Fruit fly (Drosophila melanogaster) whole organism, embryonic: ENCODE data around the gene Vps39.

ENCODE experiments used
- Abd-B ChIP-seq: fragments of 200-800 bp; sonication (Bioruptor generic); optimal IDR thresholded peaks from 2 replicates; lab custom pipeline; 2018; ENCODE audit warnings: missing biosample characterization, mild to moderate bottlenecking, missing genetic modification characterization, moderate library complexity
- Aef1 ChIP-seq: fragments of 200-800 bp; sonication (Bioruptor generic); IDR thresholded peaks from 3 replicates; pipeline ENCODE4 v1.3.6; 2022; ENCODE audit warnings: missing biosample characterization, missing genetic modification characterization
- B-H1 ChIP-seq: fragments of 200-800 bp; sonication (Bioruptor generic); IDR thresholded peaks from 3 replicates; pipeline ENCODE4 v1.3.6; 2022; ENCODE audit warnings: missing biosample characterization, missing genetic modification characterization
- Bdp1 ChIP-seq: fragments of 200-800 bp; sonication (Bioruptor generic); optimal IDR thresholded peaks from 3 replicates; lab custom pipeline; 2016; ENCODE audit warnings: missing biosample characterization, missing genetic modification characterization
- CG1529 ChIP-seq: fragments of 200-800 bp; sonication (Bioruptor generic); optimal IDR thresholded peaks from 3 replicates; lab custom pipeline; 2018; ENCODE audit warnings: missing biosample characterization, missing genetic modification characterization
- CG17328 ChIP-seq: fragments of 200-800 bp; sonication (Bioruptor generic); IDR thresholded peaks from 2 replicates; pipeline ENCODE4 v1.3.6; 2022; ENCODE audit warnings: missing biosample characterization, missing genetic modification characterization
- CG17612 ChIP-seq: fragments of 200-800 bp; sonication (Bioruptor generic); IDR thresholded peaks from 2 replicates; pipeline ENCODE4 v1.3.6; 2022; ENCODE audit warnings: missing biosample characterization, missing genetic modification characterization
- CG1832 ChIP-seq: fragments of 200-800 bp; sonication (Bioruptor generic); optimal IDR thresholded peaks from 2 replicates; lab custom pipeline; 2017; ENCODE audit warnings: missing biosample characterization, mild to moderate bottlenecking, missing genetic modification characterization, inconsistent platforms
- CG2202 ChIP-seq: fragments of 200-800 bp; sonication (Bioruptor generic); optimal IDR thresholded peaks from 2 replicates; lab custom pipeline; 2018; ENCODE audit warnings: missing biosample characterization, mild to moderate bottlenecking, missing genetic modification characterization
- CG2678 ChIP-seq: fragments of 200-800 bp; sonication (Bioruptor generic); optimal IDR thresholded peaks from 3 replicates; lab custom pipeline; 2019; ENCODE audit warnings: missing biosample characterization, mild to moderate bottlenecking, missing genetic modification characterization, moderate library complexity
- CG2712 ChIP-seq: fragments of 200-800 bp; optimal IDR thresholded peaks from 3 replicates; lab custom pipeline; 2019; ENCODE audit warnings: missing biosample characterization, mild to moderate bottlenecking, missing genetic modification characterization, moderate library complexity
- CG31224 ChIP-seq: fragments of 200-800 bp; sonication (Bioruptor generic); IDR thresholded peaks from 2 replicates; pipeline ENCODE4 v1.3.6; 2022; ENCODE audit warnings: missing biosample characterization, missing genetic modification characterization
- CG31365 ChIP-seq: fragments of 200-800 bp; sonication (Bioruptor generic); optimal IDR thresholded peaks from 2 replicates; lab custom pipeline; 2018; ENCODE audit warnings: missing biosample characterization, mild to moderate bottlenecking, missing genetic modification characterization
- CG3281 ChIP-seq: fragments of 200-800 bp; sonication (Bioruptor generic); optimal IDR thresholded peaks from 3 replicates; lab custom pipeline; 2017; ENCODE audit warnings: missing biosample characterization, mild to moderate bottlenecking, missing genetic modification characterization
- CG33213 ChIP-seq: fragments of 200-800 bp; sonication (Bioruptor generic); optimal IDR thresholded peaks from 3 replicates; lab custom pipeline; 2016; ENCODE audit warnings: missing biosample characterization, missing genetic modification characterization
- CG3407 ChIP-seq: fragments of 200-800 bp; sonication (Bioruptor generic); optimal IDR thresholded peaks from 2 replicates; lab custom pipeline; 2018; ENCODE audit warnings: missing biosample characterization, mild to moderate bottlenecking, missing genetic modification characterization
- CG6791 ChIP-seq: fragments of 200-800 bp; sonication (Bioruptor generic); IDR thresholded peaks from 3 replicates; pipeline ENCODE4 v1.3.6; 2022; ENCODE audit warnings: missing biosample characterization, missing genetic modification characterization; ENCODE audit not compliant: partially characterized antibody
- CG7357 ChIP-seq: fragments of 200-800 bp; sonication (Bioruptor generic); IDR thresholded peaks from 3 replicates; pipeline ENCODE4 v1.3.6; 2022; ENCODE audit warnings: missing biosample characterization, missing genetic modification characterization
- CG8388 ChIP-seq: fragments of 200-800 bp; sonication (Bioruptor generic); optimal IDR thresholded peaks from 2 replicates; lab custom pipeline; 2019; ENCODE audit warnings: missing biosample characterization, mild to moderate bottlenecking, missing genetic modification characterization, moderate library complexity
- CG8765 ChIP-seq: fragments of 200-800 bp; sonication (Bioruptor generic); IDR thresholded peaks from 2 replicates; pipeline ENCODE4 v1.3.6; 2022; ENCODE audit warnings: missing biosample characterization, missing genetic modification characterization
- CG9932 ChIP-seq: fragments of 200-800 bp; sonication (Bioruptor generic); IDR thresholded peaks from 2 replicates; pipeline ENCODE4 v1.3.6; 2022; ENCODE audit warnings: missing biosample characterization, missing genetic modification characterization
- Eip74EF ChIP-seq, 2 experiments: fragments of 200-800 bp in 1 of 2; fragments of >200 bp in 1 of 2; sonication (Bioruptor generic) in 1 of 2; optimal IDR thresholded peaks; 2 replicates each; lab custom pipeline; 2017 to 2019; ENCODE audit warnings: missing biosample characterization in 2 of 2, missing genetic modification characterization in 2 of 2, mild to moderate bottlenecking in 1 of 2, moderate library complexity in 1 of 2
- HHEX ChIP-seq: fragments of 200-800 bp; sonication (Bioruptor generic); optimal IDR thresholded peaks from 3 replicates; lab custom pipeline; 2017; ENCODE audit warnings: missing biosample characterization, mild to moderate bottlenecking, missing genetic modification characterization, missing genetic modification reagents
- HLH54F ChIP-seq: fragments of 200-800 bp; sonication (Bioruptor generic); optimal IDR thresholded peaks from 3 replicates; lab custom pipeline; 2016; ENCODE audit warnings: missing biosample characterization, missing genetic modification characterization
- Lim3 ChIP-seq: fragments of 200-800 bp; sonication (Bioruptor generic); IDR thresholded peaks from 2 replicates; pipeline ENCODE4 v1.3.6; 2022; ENCODE audit warnings: missing biosample characterization, missing genetic modification characterization
- Neu2 ChIP-seq: fragments of 200-800 bp; sonication (Bioruptor generic); optimal IDR thresholded peaks from 3 replicates; lab custom pipeline; 2016; ENCODE audit warnings: missing biosample characterization, missing genetic modification characterization, borderline replicate concordance
- Nf-YC ChIP-seq: fragments of 200-800 bp; optimal IDR thresholded peaks from 3 replicates; lab custom pipeline; 2019; ENCODE audit warnings: missing biosample characterization, mild to moderate bottlenecking, missing genetic modification characterization, moderate library complexity
- Oaz ChIP-seq: fragments of 200-800 bp; sonication (Bioruptor generic); IDR thresholded peaks from 2 replicates; pipeline ENCODE4 v1.3.6; 2022; ENCODE audit warnings: missing biosample characterization, missing genetic modification characterization
- PHDP ChIP-seq: fragments of 200-800 bp; sonication (Bioruptor generic); optimal IDR thresholded peaks from 3 replicates; lab custom pipeline; 2018; ENCODE audit warnings: missing biosample characterization, mild to moderate bottlenecking, missing genetic modification characterization, moderate library complexity
- Poxn ChIP-seq: fragments of 200-800 bp; sonication (Bioruptor generic); IDR thresholded peaks from 2 replicates; pipeline ENCODE4 v1.3.6; 2022; ENCODE audit warnings: missing biosample characterization, missing genetic modification characterization
- Sox100B ChIP-seq: fragments of 200-800 bp; sonication (Bioruptor generic); optimal IDR thresholded peaks from 3 replicates; lab custom pipeline; 2018; ENCODE audit warnings: missing biosample characterization, mild to moderate bottlenecking, missing genetic modification characterization
- Sox102F ChIP-seq: fragments of 200-800 bp; sonication (Bioruptor generic); optimal IDR thresholded peaks from 2 replicates; lab custom pipeline; 2018; ENCODE audit warnings: missing biosample characterization, mild to moderate bottlenecking, missing genetic modification characterization, moderate library complexity
- Tbp ChIP-seq: fragments of >200 bp; optimal IDR thresholded peaks from 2 replicates; lab custom pipeline; 2018; ENCODE audit warnings: missing biosample characterization, missing genetic modification characterization
- Vsx1 ChIP-seq: fragments of 200-800 bp; sonication (Bioruptor generic); optimal IDR thresholded peaks from 2 replicates; lab custom pipeline; 2017; ENCODE audit warnings: missing biosample characterization, mild to moderate bottlenecking, missing genetic modification characterization, missing genetic modification reagents
- YL-1 ChIP-seq: fragments of 200-800 bp; sonication (Bioruptor generic); optimal IDR thresholded peaks from 3 replicates; lab custom pipeline; 2017; ENCODE audit warnings: missing biosample characterization, mild to moderate bottlenecking, missing genetic modification characterization
- ato ChIP-seq: fragments of 200-800 bp; sonication (Bioruptor generic); IDR thresholded peaks from 2 replicates; pipeline ENCODE4 v1.3.6; 2022; ENCODE audit warnings: missing biosample characterization, missing genetic modification characterization; ENCODE audit not compliant: partially characterized antibody
- caup ChIP-seq: fragments of 200-800 bp; sonication (Bioruptor generic); optimal IDR thresholded peaks from 3 replicates; lab custom pipeline; 2017; ENCODE audit warnings: missing biosample characterization, mild to moderate bottlenecking, missing genetic modification characterization, moderate library complexity; ENCODE audit not compliant: severe bottlenecking
- dan ChIP-seq: fragments of 200-800 bp; sonication (Bioruptor generic); IDR thresholded peaks from 2 replicates; pipeline ENCODE4 v1.3.6; 2022; ENCODE audit warnings: missing biosample characterization, missing genetic modification characterization
- dm ChIP-seq: fragments of 200-800 bp; sonication (Bioruptor generic); optimal IDR thresholded peaks from 3 replicates; lab custom pipeline; 2016; ENCODE audit warnings: missing biosample characterization, missing genetic modification characterization
- dmrt99B ChIP-seq: fragments of 200-800 bp; sonication (Bioruptor generic); optimal IDR thresholded peaks from 2 replicates; lab custom pipeline; 2018; ENCODE audit warnings: missing biosample characterization, mild to moderate bottlenecking, missing genetic modification characterization, moderate library complexity
- emc ChIP-seq: fragments of 200-800 bp; sonication (Bioruptor generic); optimal IDR thresholded peaks from 2 replicates; lab custom pipeline; 2016; ENCODE audit warnings: missing biosample characterization, missing genetic modification characterization
- ewg ChIP-seq: fragments of 200-800 bp; sonication (Bioruptor generic); optimal IDR thresholded peaks from 3 replicates; lab custom pipeline; 2017; ENCODE audit warnings: mild to moderate bottlenecking, missing biosample characterization, missing genetic modification reagents, missing genetic modification characterization
- fru ChIP-seq: fragments of >200 bp; optimal IDR thresholded peaks from 2 replicates; lab custom pipeline; 2017
- gfzf ChIP-seq: fragments of 200-800 bp; sonication (Bioruptor generic); optimal IDR thresholded peaks from 2 replicates; lab custom pipeline; 2016; ENCODE audit warnings: missing biosample characterization, mild to moderate bottlenecking, missing genetic modification characterization, moderate library complexity
- mirr ChIP-seq: fragments of 200-800 bp; sonication (Bioruptor generic); optimal IDR thresholded peaks from 3 replicates; lab custom pipeline; 2018; ENCODE audit warnings: missing biosample characterization, mild to moderate bottlenecking, missing genetic modification characterization
- odd ChIP-seq: fragments of 200-800 bp; sonication (Bioruptor generic); optimal IDR thresholded peaks from 2 replicates; lab custom pipeline; 2017; ENCODE audit warnings: missing biosample characterization, mild to moderate bottlenecking, missing genetic modification characterization
- pho ChIP-seq: fragments of 200-800 bp; sonication (Bioruptor generic); optimal IDR thresholded peaks from 2 replicates; lab custom pipeline; 2016; ENCODE audit warnings: missing biosample characterization, missing genetic modification characterization
- row ChIP-seq: fragments of 200-800 bp; sonication (Bioruptor generic); IDR thresholded peaks from 3 replicates; pipeline ENCODE4 v1.3.6; 2022; ENCODE audit warnings: missing biosample characterization, missing genetic modification characterization
- sd ChIP-seq: fragments of 200-800 bp; sonication (Bioruptor generic); optimal IDR thresholded peaks from 3 replicates; lab custom pipeline; 2018; ENCODE audit warnings: missing biosample characterization, mild to moderate bottlenecking, missing genetic modification characterization, moderate library complexity
- zen ChIP-seq: fragments of 200-800 bp; sonication (Bioruptor generic); optimal IDR thresholded peaks from 3 replicates; lab custom pipeline; 2018; ENCODE audit warnings: missing biosample characterization, mild to moderate bottlenecking, missing genetic modification characterization, moderate library complexity
- zen2 ChIP-seq: fragments of 200-800 bp; sonication (Bioruptor generic); IDR thresholded peaks from 3 replicates; pipeline ENCODE4 v1.3.6; 2022; ENCODE audit warnings: missing biosample characterization, missing genetic modification characterization; ENCODE audit not compliant: partially characterized antibody

Gene Vps39

dm6 chr3R:18223434-18223833 is 50.8 kb downstream of the Vps39 start, which contains the start of the genes mTerf5 and Non3 (continued):
- TF ChIP-seq dan (GFP tag; lab: Robert Waterston, UW) (no peak), sd (tag; lab: Kevin White, UChicago) (peak; percentile 42), odd (GFP tag; lab: Kevin White, UChicago) (peak; percentile 33), Poxn (no peak), dmrt99B (no peak), Sox102F (GFP tag; lab: Kevin White, UChicago) (peak; percentile 64), YL-1 (GFP tag; lab: Kevin White, UChicago) (peak; percentile 50), ewg (GFP tag; lab: Kevin White, UChicago) (peak; percentile 81), CG6791 (GFP tag; lab: Robert Waterston, UW) (peak; percentile 78), CG33213 (GFP tag; lab: Kevin White, UChicago) (no peak), PHDP (peak; percentile 60), CG31224 (no peak), CG1832 (GFP tag; lab: Kevin White, UChicago) (no peak), zen2 (GFP tag; lab: Robert Waterston, UW) (peak; percentile 83; the same call in 2 of the 3 replicates), Lim3 (GFP tag; lab: Robert Waterston, UW) (no peak), pho (GFP tag; lab: Kevin White, UChicago) (peak; percentile 32), fru (lab: Kevin White, UChicago) (no peak), Vsx1 (GFP tag; lab: Kevin White, UChicago) (peak; percentile 27), mirr (GFP tag; lab: Kevin White, UChicago) (no peak), Eip74EF (GFP tag; optimal IDR thresholded peaks at IDR 0.05; lab: Kevin White, UChicago) (no peak), dm (GFP tag; lab: Kevin White, UChicago) (peak; percentile 88), Sox100B (GFP tag; lab: Kevin White, UChicago) (peak; percentile 5), gfzf (GFP tag; lab: Kevin White, UChicago) (no peak), CG7357 (GFP tag; lab: Robert Waterston, UW) (no peak), CG17328 (GFP tag; lab: Robert Waterston, UW) (peak; percentile 51), Tbp (GFP tag; lab: Kevin White, UChicago) (no peak), CG3407 (no peak), Oaz (GFP tag; lab: Robert Waterston, UW) (no peak), HLH54F (GFP tag; lab: Kevin White, UChicago) (peak; percentile 33), CG2678 (tag; lab: Kevin White, UChicago) (peak; percentile 67), CG17612 (GFP tag; lab: Robert Waterston, UW) (no peak), Aef1 (no peak), CG8388 (GFP tag; lab: Kevin White, UChicago) (peak; percentile 61), ato (GFP tag; lab: Robert Waterston, UW) (peak; percentile 45; the same call in 1 of the 2 replicates), CG2202 (tag; lab: Kevin White, UChicago) (peak; percentile 31), CG31365 (tag; lab: Kevin White, UChicago) (no peak), Nf-YC (tag; lab: Kevin White, UChicago) (peak; percentile 65), Neu2 (no peak), CG3281 (GFP tag; lab: Kevin White, UChicago) (peak; percentile 59), HHEX (peak; percentile 40), zen (tag; lab: Kevin White, UChicago) (peak; percentile 67), B-H1 (no peak), CG9932 (GFP tag; lab: Robert Waterston, UW) (peak; percentile 73), CG8765 (peak; percentile 31; the same call in 1 of the 2 replicates), caup (GFP tag; lab: Kevin White, UChicago) (peak; percentile 58), emc (no peak), Bdp1 (GFP tag; lab: Kevin White, UChicago) (peak; percentile 12), CG1529 (no peak), Abd-B (GFP tag; lab: Kevin White, UChicago) (no peak), CG2712 (tag; lab: Kevin White, UChicago) (peak; percentile 80), row (GFP tag; lab: Robert Waterston, UW) (peak; percentile 89)
